Worm (Caenorhabditis elegans) whole organism, L2 larva: ENCODE results near the gene math-8.
"Not testable (repeated sequence)": the region's sequence is repeated elsewhere in the genome, so short reads cannot be mapped to it uniquely, and the experiment has no call there.

Source experiments
- C34F6.9 ChIP-seq: fragments of 150-350 bp; optimal IDR thresholded peaks from 2 replicates; lab custom pipeline; 2014; ENCODE audit warnings: missing biosample characterization, missing genetic modification characterization
- F13H6.1 ChIP-seq: sonication (generic microtip); optimal IDR thresholded peaks from 2 replicates; lab custom pipeline; 2016; ENCODE audit warnings: missing genetic modification characterization, missing compliant biosample characterization
- ZK546.5 ChIP-seq: sonication (generic microtip); optimal IDR thresholded peaks from 2 replicates; lab custom pipeline; 2017; ENCODE audit warnings: missing biosample characterization, missing genetic modification characterization
- alr-1 ChIP-seq: fragments of 150-350 bp; optimal IDR thresholded peaks from 2 replicates; lab custom pipeline; 2014; ENCODE audit warnings: missing biosample characterization, missing genetic modification characterization
- aly-2 ChIP-seq: fragments of 150-350 bp; optimal IDR thresholded peaks from 2 replicates; lab custom pipeline; 2014; ENCODE audit warnings: missing biosample characterization, missing genetic modification characterization
- blmp-1 ChIP-seq: sonication (generic microtip); optimal IDR thresholded peaks from 2 replicates; lab custom pipeline; 2017; ENCODE audit warnings: missing genetic modification characterization, mild to moderate bottlenecking, missing compliant biosample characterization, antibody characterized with exemption, moderate library complexity; ENCODE audit not compliant: insufficient read depth
- ceh-16 ChIP-seq: fragments of 150-350 bp; optimal IDR thresholded peaks from 2 replicates; lab custom pipeline; 2014; ENCODE audit warnings: missing biosample characterization, missing genetic modification characterization
- ceh-82 ChIP-seq: fragments of 150-350 bp; optimal IDR thresholded peaks from 2 replicates; lab custom pipeline; 2014; ENCODE audit warnings: missing biosample characterization, missing genetic modification characterization
- crh-2 ChIP-seq: sonication (generic microtip); optimal IDR thresholded peaks from 2 replicates; lab custom pipeline; 2017; ENCODE audit warnings: missing biosample characterization, missing genetic modification characterization
- dmd-4 ChIP-seq: sonication (generic microtip); optimal IDR thresholded peaks from 2 replicates; lab custom pipeline; 2017; ENCODE audit warnings: missing biosample characterization, missing genetic modification characterization
- egl-27 ChIP-seq: sonication (generic microtip); optimal IDR thresholded peaks from 3 replicates; lab custom pipeline; 2017; ENCODE audit warnings: missing biosample characterization, missing genetic modification reagents, missing genetic modification characterization
- elt-3 ChIP-seq: sonication (generic microtip); optimal IDR thresholded peaks from 2 replicates; lab custom pipeline; 2017; ENCODE audit warnings: missing biosample characterization, missing genetic modification characterization
- fos-1 ChIP-seq: fragments of 150-350 bp; optimal IDR thresholded peaks from 2 replicates; lab custom pipeline; 2014; ENCODE audit warnings: missing biosample characterization, missing genetic modification characterization
- gmeb-1 ChIP-seq: fragments of 150-350 bp; optimal IDR thresholded peaks from 2 replicates; lab custom pipeline; 2014; ENCODE audit warnings: missing biosample characterization, missing genetic modification characterization
- lin-11 ChIP-seq: fragments of 150-350 bp; sonication (generic microtip); optimal IDR thresholded peaks from 2 replicates; lab custom pipeline; 2014; ENCODE audit warnings: missing biosample characterization, missing genetic modification characterization, inconsistent platforms, mixed read lengths
- lin-39 ChIP-seq: fragments of 150-350 bp; optimal IDR thresholded peaks from 2 replicates; lab custom pipeline; 2014; ENCODE audit warnings: missing biosample characterization, missing genetic modification reagents, missing genetic modification characterization
- lsy-2 ChIP-seq, 2 experiments: fragments of 150-350 bp in 1 of 2; sonication (generic microtip) in 1 of 2; optimal IDR thresholded peaks; 2 replicates each; lab custom pipeline; 2014 to 2017; ENCODE audit warnings: missing biosample characterization in 2 of 2, missing genetic modification characterization in 2 of 2
- mdl-1 ChIP-seq, 2 experiments: fragments of 150-350 bp in 1 of 2; sonication (generic microtip) in 1 of 2; optimal IDR thresholded peaks; 2 replicates each; lab custom pipeline; 2017; ENCODE audit warnings: missing biosample characterization in 2 of 2, missing genetic modification characterization in 2 of 2
- nhr-10 ChIP-seq: sonication (generic microtip); optimal IDR thresholded peaks from 2 replicates; lab custom pipeline; 2017; ENCODE audit warnings: missing biosample characterization, missing genetic modification characterization
- nhr-129 ChIP-seq: fragments of 150-350 bp; optimal IDR thresholded peaks from 2 replicates; lab custom pipeline; 2014; ENCODE audit warnings: missing biosample characterization, missing genetic modification characterization
- nhr-21 ChIP-seq: fragments of 150-350 bp; optimal IDR thresholded peaks from 2 replicates; lab custom pipeline; 2014; ENCODE audit warnings: missing biosample characterization, missing genetic modification characterization
- nhr-25 ChIP-seq: fragments of 150-350 bp; sonication (generic microtip); optimal IDR thresholded peaks from 3 replicates; lab custom pipeline; 2014; ENCODE audit warnings: missing biosample characterization, missing genetic modification characterization
- nhr-6 ChIP-seq: fragments of 150-350 bp; optimal IDR thresholded peaks from 2 replicates; lab custom pipeline; 2014; ENCODE audit warnings: missing biosample characterization, missing genetic modification characterization
- peb-1 ChIP-seq: fragments of 150-350 bp; optimal IDR thresholded peaks from 2 replicates; lab custom pipeline; 2014; ENCODE audit warnings: missing biosample characterization, missing genetic modification characterization
- sem-4 ChIP-seq: fragments of 150-350 bp; optimal IDR thresholded peaks from 2 replicates; lab custom pipeline; 2014; ENCODE audit warnings: missing biosample characterization, missing genetic modification reagents, missing genetic modification characterization
- skn-1 ChIP-seq: sonication (generic microtip); optimal IDR thresholded peaks from 2 replicates; lab custom pipeline; 2017; ENCODE audit warnings: missing biosample characterization, missing genetic modification characterization
- sma-3 ChIP-seq: sonication (generic microtip); optimal IDR thresholded peaks from 2 replicates; lab custom pipeline; 2016; ENCODE audit warnings: missing genetic modification reagents, missing genetic modification characterization, missing compliant biosample characterization
- sma-9 ChIP-seq, 2 experiments: fragments of 150-350 bp in 1 of 2; sonication (generic microtip) in 1 of 2; optimal IDR thresholded peaks; 2 replicates each; lab custom pipeline; 2014 to 2016; ENCODE audit warnings: missing genetic modification characterization in 2 of 2, mild to moderate bottlenecking in 1 of 2, missing biosample characterization in 1 of 2, missing compliant biosample characterization in 1 of 2, missing genetic modification reagents in 1 of 2, moderate library complexity in 1 of 2
- snpc-4 ChIP-seq: fragments of 150-350 bp; optimal IDR thresholded peaks from 2 replicates; lab custom pipeline; 2014; ENCODE audit warnings: missing biosample characterization, missing genetic modification characterization
- unc-55 ChIP-seq: fragments of 150-350 bp; sonication (generic microtip); optimal IDR thresholded peaks from 3 replicates; lab custom pipeline; 2014; ENCODE audit warnings: missing biosample characterization, missing genetic modification reagents, missing genetic modification characterization
- unc-62 ChIP-seq: fragments of 150-350 bp; optimal IDR thresholded peaks from 2 replicates; lab custom pipeline; 2014; ENCODE audit warnings: missing biosample characterization, missing genetic modification reagents, missing genetic modification characterization
- ztf-1 ChIP-seq: fragments of 200-800 bp; sonication (Bioruptor generic); conservative IDR thresholded peaks from 2 replicates; pipeline ENCODE4 v1.3.6; 2022; ENCODE audit warnings: missing genetic modification characterization, missing compliant biosample characterization
- ztf-11 ChIP-seq: sonication (generic microtip); optimal IDR thresholded peaks from 2 replicates; lab custom pipeline; 2017; ENCODE audit warnings: missing biosample characterization, missing genetic modification characterization
- ztf-4 ChIP-seq: fragments of 150-350 bp; optimal IDR thresholded peaks from 2 replicates; lab custom pipeline; 2014; ENCODE audit warnings: missing biosample characterization, missing genetic modification characterization

Gene math-8

ce11 chrII:1862334-1862733 is 26.6 kb downstream of the math-8 start, which contains the start of gene fbxb-98:
TSS of gene fbxb-98 (plus strand) at chrII:1862634.
- not testable (repeated sequence) for TF ChIP-seq aly-2 (tag; lab: Kevin White, UChicago); skn-1; elt-3 (tag; lab: Kevin White, UChicago)

ce11 chrII:1861285-1861793 is 27.6 kb downstream of the math-8 start, which contains the start of gene C16C4.18:
TSS of gene C16C4.18 (minus strand) at chrII:1861335.
- not testable (repeated sequence) for TF ChIP-seq ztf-11; lsy-2 (tag; optimal IDR thresholded peaks at IDR 0.05; lab: Kevin White, UChicago); peb-1 (tag; lab: Kevin White, UChicago)
- TF ChIP-seq, all 48 proteins: peak for 0; not testable (repeated sequence) for 48

DNA sequence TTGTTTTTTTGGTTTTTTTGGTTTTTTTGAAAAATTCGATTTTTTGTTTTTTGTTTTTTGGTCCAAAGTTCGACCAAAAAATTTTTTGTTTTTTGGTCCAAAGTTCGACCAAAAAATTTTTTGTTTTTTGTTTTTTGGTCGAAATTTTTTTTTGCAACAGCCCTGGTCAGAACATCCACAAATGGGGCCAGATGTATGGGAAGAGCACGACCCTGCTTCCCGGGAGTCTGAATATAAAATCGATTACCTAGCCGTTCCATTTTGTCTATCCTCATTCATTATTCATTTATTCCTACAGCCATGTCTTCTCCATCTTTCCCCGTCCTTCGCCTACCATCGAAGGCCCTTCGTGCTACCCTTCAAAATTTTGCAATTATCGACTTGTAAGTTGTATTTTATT is 34.9 kb downstream of the math-8 start, which contains the start of gene fbxb-95:
Gene fbxb-95, plus strand, starts transcription at position 301 of the 400 bp plus-strand sequence.
- not testable (repeated sequence) for TF ChIP-seq nhr-129; sma-9 (GFP tag; optimal IDR thresholded peaks at IDR 0.05; lab: Kevin White, UChicago); sma-9 (tag; optimal IDR thresholded peaks at IDR 0.05; lab: Kevin White, UChicago); ztf-1 (GFP tag; lab: Robert Waterston, UW)
- TF ChIP-seq, all 48 proteins: peak for 0; not testable (repeated sequence) for 48

DNA sequence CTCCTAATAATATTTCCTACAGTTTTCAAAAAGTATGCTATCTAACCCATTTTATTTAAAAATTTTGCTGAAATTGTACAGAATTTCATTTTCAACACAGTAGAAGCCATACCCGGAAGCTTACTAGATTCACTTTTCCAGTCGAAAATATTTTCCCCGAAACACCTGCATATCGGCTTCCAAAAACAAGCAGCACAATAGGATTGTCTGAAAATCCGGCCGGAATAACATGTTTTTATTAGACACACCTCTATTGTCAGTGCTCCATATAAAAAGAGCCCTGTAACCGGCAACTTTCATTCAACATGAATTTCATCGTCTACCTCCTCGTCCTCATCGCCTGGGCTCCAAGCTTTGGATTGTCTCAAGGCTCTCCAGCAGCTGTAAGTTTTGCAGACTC is 36.5 kb downstream of the math-8 start, which contains the start of gene C52E2.2:
Gene C52E2.2, plus strand, starts transcription at position 301 of the 400 bp plus-strand sequence.
- no peak for TF ChIP-seq ZK546.5
- no peak for TF ChIP-seq blmp-1 (tag; lab: Kevin White, UChicago)
- no peak for TF ChIP-seq lin-39
- TF ChIP-seq elt-3 (tag; lab: Kevin White, UChicago) = no peak
- TF ChIP-seq nhr-10 (tag; lab: Kevin White, UChicago) = no peak
- TF ChIP-seq C34F6.9 (tag; lab: Kevin White, UChicago) = no peak
- no peak for TF ChIP-seq ztf-11
- TF ChIP-seq egl-27 = no peak
- no peak for TF ChIP-seq dmd-4 (tag; lab: Kevin White, UChicago)
- no peak for TF ChIP-seq gmeb-1 (tag; lab: Kevin White, UChicago)
- no peak for TF ChIP-seq alr-1 (tag; lab: Kevin White, UChicago)
- TF ChIP-seq unc-62 = no peak
- TF ChIP-seq peb-1 (tag; lab: Kevin White, UChicago) = no peak
- no peak for TF ChIP-seq F13H6.1 (tag; lab: Kevin White, UChicago)
- no peak for TF ChIP-seq lsy-2 (tag; optimal IDR thresholded peaks at IDR 0.05; lab: Kevin White, UChicago)
- TF ChIP-seq snpc-4 = no peak
- TF ChIP-seq sem-4 (tag; lab: Kevin White, UChicago) = no peak
- no peak for TF ChIP-seq ceh-16 (tag; lab: Kevin White, UChicago)
- TF ChIP-seq nhr-6 (tag; lab: Kevin White, UChicago) = no peak

DNA sequence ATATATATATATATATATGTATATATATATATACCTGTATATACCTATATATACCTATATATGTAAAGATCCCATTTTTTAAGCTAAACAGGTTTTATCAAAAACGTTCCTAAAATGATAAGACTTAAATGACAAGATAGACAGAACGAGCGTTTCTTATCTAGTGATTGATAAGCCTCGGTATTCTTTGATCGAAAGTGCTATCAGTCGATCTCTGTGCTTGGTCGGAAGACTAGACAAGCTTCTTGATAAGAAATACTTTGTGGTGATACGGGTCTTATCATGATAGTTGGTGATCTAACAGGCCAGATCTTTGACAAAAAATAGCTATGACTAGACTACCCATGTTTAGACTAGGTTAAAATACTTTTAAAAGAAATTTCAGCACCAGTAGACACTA is 37.3 kb downstream of the math-8 start:
- TF ChIP-seq unc-55 (GFP tag; lab: Kevin White, UChicago) (no peak), peb-1 (tag; lab: Kevin White, UChicago) (no peak), lin-11 (no peak), ZK546.5 (no peak), egl-27 (peak; percentile 83), nhr-6 (tag; lab: Kevin White, UChicago) (no peak), snpc-4 (no peak), nhr-21 (tag; lab: Kevin White, UChicago) (peak; percentile 22), sem-4 (tag; lab: Kevin White, UChicago) (no peak), skn-1 (no peak), nhr-25 (tag; lab: Kevin White, UChicago) (no peak), sma-9 (GFP tag; optimal IDR thresholded peaks at IDR 0.05; lab: Kevin White, UChicago) (peak; percentile 91), sma-9 (tag; optimal IDR thresholded peaks at IDR 0.05; lab: Kevin White, UChicago) (no peak), fos-1 (peak; percentile 97), ztf-4 (tag; lab: Kevin White, UChicago) (no peak), crh-2 (tag; lab: Kevin White, UChicago) (peak; percentile 36), mdl-1 (tag; optimal IDR thresholded peaks at IDR 0.05; lab: Kevin White, UChicago) (no peak), ceh-82 (tag; lab: Kevin White, UChicago) (no peak), gmeb-1 (tag; lab: Kevin White, UChicago) (peak; percentile 25), sma-3 (GFP tag; lab: Kevin White, UChicago) (peak; percentile 57), F13H6.1 (tag; lab: Kevin White, UChicago) (peak; percentile 32)
